Worm (Caenorhabditis elegans) whole organism, mixed stage, embryonic: ENCODE results near the gene Y116A8C.30.
A peak's percentile ranks its signal among the peaks of the same experiment; 100 is the strongest.

Source experiments
- M03D4.4 ChIP-seq: sonication (generic microtip); optimal IDR thresholded peaks from 2 replicates; lab custom pipeline; 2017; ENCODE audit warnings: mild to moderate bottlenecking, missing genetic modification characterization, missing compliant biosample characterization
- bed-3 ChIP-seq: fragments of 200-800 bp; sonication (Bioruptor generic); optimal IDR thresholded peaks from 3 replicates; lab custom pipeline; 2018; ENCODE audit warnings: mild to moderate bottlenecking, missing genetic modification characterization, moderate library complexity, missing compliant biosample characterization
- blmp-1 ChIP-seq: fragments of 150-350 bp; optimal IDR thresholded peaks from 2 replicates; lab custom pipeline; 2014; ENCODE audit warnings: missing biosample characterization, missing genetic modification characterization
- ceh-39 ChIP-seq: fragments of 150-350 bp; optimal IDR thresholded peaks from 2 replicates; lab custom pipeline; 2014; ENCODE audit warnings: missing biosample characterization, missing genetic modification characterization
- ceh-83 ChIP-seq: fragments of 200-800 bp; sonication (Bioruptor generic); optimal IDR thresholded peaks from 2 replicates; lab custom pipeline; 2018; ENCODE audit warnings: mild to moderate bottlenecking, missing genetic modification characterization, missing compliant biosample characterization
- ces-1 ChIP-seq: fragments of 150-350 bp; optimal IDR thresholded peaks from 2 replicates; lab custom pipeline; 2014; ENCODE audit warnings: missing biosample characterization, missing genetic modification reagents, missing genetic modification characterization
- cnd-1 ChIP-seq: fragments of 200-800 bp; sonication (Bioruptor generic); optimal IDR thresholded peaks from 2 replicates; lab custom pipeline; 2018; ENCODE audit warnings: mild to moderate bottlenecking, missing genetic modification characterization, missing compliant biosample characterization
- drap-1 ChIP-seq: fragments of 200-800 bp; sonication (Bioruptor generic); optimal IDR thresholded peaks from 3 replicates; lab custom pipeline; 2018; ENCODE audit warnings: mild to moderate bottlenecking, missing genetic modification characterization, missing compliant biosample characterization
- elt-3 ChIP-seq: fragments of 150-350 bp; optimal IDR thresholded peaks from 2 replicates; lab custom pipeline; 2014; ENCODE audit warnings: missing biosample characterization, missing genetic modification characterization
- flh-1 ChIP-seq: fragments of 200-800 bp; sonication (Bioruptor generic); optimal IDR thresholded peaks from 2 replicates; lab custom pipeline; 2018; ENCODE audit warnings: mild to moderate bottlenecking, missing genetic modification characterization, moderate library complexity, missing compliant biosample characterization
- ham-2 ChIP-seq: fragments of 200-800 bp; sonication (Bioruptor generic); optimal IDR thresholded peaks from 2 replicates; lab custom pipeline; 2018; ENCODE audit warnings: mild to moderate bottlenecking, missing genetic modification characterization, missing compliant biosample characterization
- hlh-1 ChIP-seq: fragments of 150-350 bp; optimal IDR thresholded peaks from 2 replicates; lab custom pipeline; 2014; ENCODE audit warnings: missing biosample characterization, missing genetic modification reagents, missing genetic modification characterization
- lin-13 ChIP-seq: fragments of 150-350 bp; optimal IDR thresholded peaks from 2 replicates; lab custom pipeline; 2014; ENCODE audit warnings: missing biosample characterization, missing genetic modification characterization
- lin-32 ChIP-seq: fragments of 200-800 bp; sonication (Bioruptor generic); optimal IDR thresholded peaks from 2 replicates; lab custom pipeline; 2018; ENCODE audit warnings: mild to moderate bottlenecking, missing genetic modification characterization, missing compliant biosample characterization
- lsy-2 ChIP-seq: fragments of 150-350 bp; optimal IDR thresholded peaks from 2 replicates; lab custom pipeline; 2014; ENCODE audit warnings: missing biosample characterization, missing genetic modification characterization
- mep-1 ChIP-seq: fragments of 150-350 bp; optimal IDR thresholded peaks from 2 replicates; lab custom pipeline; 2017; ENCODE audit warnings: missing biosample characterization, missing genetic modification reagents, missing genetic modification characterization, inconsistent platforms
- mls-2 ChIP-seq: sonication (generic microtip); optimal IDR thresholded peaks from 2 replicates; lab custom pipeline; 2016; ENCODE audit warnings: mild to moderate bottlenecking, missing genetic modification characterization, moderate library complexity, missing compliant biosample characterization
- nhr-2 ChIP-seq: fragments of 150-350 bp; optimal IDR thresholded peaks from 2 replicates; lab custom pipeline; 2014; ENCODE audit warnings: missing biosample characterization, missing genetic modification characterization
- nhr-237 ChIP-seq: fragments of 150-350 bp; optimal IDR thresholded peaks from 2 replicates; lab custom pipeline; 2014; ENCODE audit warnings: missing biosample characterization, missing genetic modification characterization
- nhr-28 ChIP-seq: fragments of 150-350 bp; optimal IDR thresholded peaks from 2 replicates; lab custom pipeline; 2014; ENCODE audit warnings: missing biosample characterization, missing genetic modification characterization
- nhr-76 ChIP-seq: sonication (generic microtip); optimal IDR thresholded peaks from 2 replicates; lab custom pipeline; 2017; ENCODE audit warnings: missing biosample characterization, missing genetic modification characterization
- pha-4 ChIP-seq: fragments of 150-350 bp; optimal IDR thresholded peaks from 2 replicates; lab custom pipeline; 2018; ENCODE audit warnings: missing biosample characterization, missing genetic modification reagents, missing genetic modification characterization
- sem-2 ChIP-seq: fragments of 200-800 bp; sonication (Bioruptor generic); optimal IDR thresholded peaks from 2 replicates; lab custom pipeline; 2018; ENCODE audit warnings: mild to moderate bottlenecking, missing genetic modification characterization, missing compliant biosample characterization
- snpc-4 ChIP-seq: fragments of 150-350 bp; optimal IDR thresholded peaks from 2 replicates; lab custom pipeline; 2014; ENCODE audit warnings: missing biosample characterization, missing genetic modification characterization
- sptf-1 ChIP-seq: sonication (generic microtip); optimal IDR thresholded peaks from 2 replicates; lab custom pipeline; 2017; ENCODE audit warnings: mild to moderate bottlenecking, missing genetic modification characterization, moderate library complexity, missing compliant biosample characterization
- tbx-8 ChIP-seq: fragments of 200-800 bp; sonication (Bioruptor generic); optimal IDR thresholded peaks from 2 replicates; lab custom pipeline; 2018; ENCODE audit warnings: mild to moderate bottlenecking, missing genetic modification characterization, moderate library complexity, missing compliant biosample characterization
- unc-120 ChIP-seq: sonication (generic microtip); optimal IDR thresholded peaks from 2 replicates; lab custom pipeline; 2017; ENCODE audit warnings: missing genetic modification characterization, missing compliant biosample characterization; ENCODE audit not compliant: poor library complexity, severe bottlenecking
- unc-39 ChIP-seq: fragments of 150-350 bp; optimal IDR thresholded peaks from 2 replicates; lab custom pipeline; 2014; ENCODE audit warnings: missing biosample characterization, missing genetic modification characterization
- unc-62 ChIP-seq: fragments of 150-350 bp; optimal IDR thresholded peaks from 2 replicates; lab custom pipeline; 2014; ENCODE audit warnings: missing biosample characterization, missing genetic modification reagents, missing genetic modification characterization
- zip-8 ChIP-seq: fragments of 150-350 bp; optimal IDR thresholded peaks from 2 replicates; lab custom pipeline; 2014; ENCODE audit warnings: missing biosample characterization, missing genetic modification characterization
- ztf-11 ChIP-seq: fragments of 150-350 bp; optimal IDR thresholded peaks from 2 replicates; lab custom pipeline; 2014; ENCODE audit warnings: missing biosample characterization, missing genetic modification characterization

Y116A8C.30 gene

DNA sequence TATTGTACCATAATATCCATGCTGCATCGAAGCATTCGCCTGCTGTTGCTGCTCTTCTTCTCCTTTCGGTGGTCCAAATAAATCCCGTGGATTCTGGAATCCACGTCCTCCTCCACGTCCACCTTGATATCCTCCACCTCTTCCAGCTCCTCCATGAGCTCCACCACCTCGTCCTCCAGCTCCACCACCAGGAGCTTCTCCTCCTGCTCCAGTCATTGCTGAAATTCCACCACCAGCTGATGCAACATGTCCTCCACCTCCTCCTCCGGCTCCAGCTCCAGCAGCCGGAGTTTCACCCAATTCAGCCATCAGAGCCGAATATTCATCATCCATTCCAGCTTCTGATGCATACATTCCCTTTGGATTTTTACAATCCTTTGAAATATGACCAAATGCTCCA lies 2.1 kb upstream of the Y116A8C.30 start:
- no peak for TF ChIP-seq ceh-83 (GFP tag; lab: Kevin White, UChicago)
- no peak for TF ChIP-seq snpc-4 (tag; lab: Kevin White, UChicago)

DNA sequence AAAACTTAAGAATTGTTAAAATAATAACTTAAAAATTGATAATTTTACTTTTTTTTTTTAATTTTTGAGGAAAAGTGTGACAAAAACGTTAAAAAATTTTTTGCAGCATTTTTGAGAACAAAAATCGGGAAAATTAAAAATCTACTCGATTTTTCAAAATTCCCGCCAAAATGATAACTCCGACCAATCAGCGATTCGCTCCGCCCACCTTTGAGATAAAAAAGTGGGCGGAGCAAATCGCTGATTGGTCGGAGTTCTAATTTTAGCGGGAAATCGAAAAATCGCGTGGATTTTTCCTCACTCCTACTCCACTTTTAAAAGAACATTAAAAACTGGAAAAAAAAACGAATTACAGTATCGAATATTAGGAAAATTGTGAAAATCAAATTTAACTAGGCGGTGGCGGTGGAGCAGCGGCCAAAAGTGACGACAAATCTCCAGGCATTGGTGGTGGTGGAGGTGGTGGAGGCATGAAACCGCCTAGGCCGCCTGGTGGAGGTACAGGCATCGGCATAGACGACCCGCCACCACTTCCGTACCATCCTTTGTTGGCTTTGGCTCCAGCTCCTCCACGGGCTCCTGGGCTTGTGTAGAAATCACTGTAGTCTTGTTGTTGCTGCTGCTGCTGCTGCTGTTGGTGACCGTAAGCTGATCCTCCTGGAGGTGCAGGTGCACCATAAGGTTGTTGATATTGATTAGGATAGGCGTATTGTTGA lies 800 bp upstream of the Y116A8C.30 start:
- no peak for TF ChIP-seq nhr-28 (tag; lab: Kevin White, UChicago)
- TF ChIP-seq flh-1 (GFP tag; lab: Kevin White, UChicago), result no peak

ce11 chrIV:17103116-17103515 lies 399 bp downstream of the Y116A8C.30 start:
- TF ChIP-seq elt-3 (tag; lab: Kevin White, UChicago), result no peak
- TF ChIP-seq M03D4.4 (tag; lab: Kevin White, UChicago), result no peak
- no peak for TF ChIP-seq flh-1 (GFP tag; lab: Kevin White, UChicago)
- no peak for TF ChIP-seq pha-4 (tag; lab: Kevin White, UChicago)
- TF ChIP-seq nhr-2 (tag; lab: Kevin White, UChicago), result no peak
- TF ChIP-seq mls-2, result no peak
- TF ChIP-seq drap-1, result no peak
- TF ChIP-seq hlh-1 (tag; lab: Kevin White, UChicago), result no peak
- TF ChIP-seq unc-39, result no peak
- no peak for TF ChIP-seq lin-32 (GFP tag; lab: Kevin White, UChicago)
- TF ChIP-seq unc-120 (tag; lab: Kevin White, UChicago), result no peak
- no peak for TF ChIP-seq ham-2

DNA sequence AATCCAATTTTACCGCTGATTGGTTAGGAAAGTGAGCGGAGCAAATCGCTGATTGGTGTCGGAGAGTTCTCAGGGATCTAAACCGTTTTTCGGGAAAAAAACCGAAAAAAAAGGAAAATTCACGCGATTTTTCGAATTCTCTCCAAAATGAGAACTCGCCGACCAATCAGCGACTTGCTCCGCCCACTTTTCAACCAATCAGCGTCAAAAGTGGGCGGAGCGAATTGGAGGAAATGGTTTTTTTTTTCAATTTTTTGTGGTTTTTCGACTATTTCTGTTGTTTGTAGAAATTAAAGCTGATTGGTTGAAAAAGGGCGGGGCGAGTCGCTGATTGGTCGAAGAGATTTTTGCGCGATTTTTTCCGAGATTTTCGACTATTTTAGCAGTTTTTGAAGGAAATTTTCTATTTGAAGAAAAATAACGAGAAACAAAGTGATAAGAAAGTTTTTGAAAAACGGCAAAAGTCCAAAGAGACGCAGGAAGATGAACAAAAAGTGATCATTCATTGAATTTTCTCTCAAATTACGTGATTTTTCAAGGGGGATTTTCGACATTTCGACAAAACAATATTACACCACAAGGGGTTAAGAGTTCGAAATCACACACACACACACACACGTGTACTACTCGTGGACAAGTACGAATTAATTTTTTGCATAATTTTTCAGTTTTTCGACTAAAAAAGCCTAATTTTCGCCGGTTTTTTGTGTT lies 2.7 kb downstream of the Y116A8C.30 start:
- no peak for TF ChIP-seq ham-2
- no peak for TF ChIP-seq ceh-39 (tag; lab: Kevin White, UChicago)
- TF ChIP-seq unc-120 (tag; lab: Kevin White, UChicago), result no peak
- TF ChIP-seq nhr-76 (tag; lab: Kevin White, UChicago), result no peak
- TF ChIP-seq tbx-8, result no peak
- TF ChIP-seq sem-2 (GFP tag; lab: Kevin White, UChicago), result no peak
- no peak for TF ChIP-seq nhr-28 (tag; lab: Kevin White, UChicago)

DNA sequence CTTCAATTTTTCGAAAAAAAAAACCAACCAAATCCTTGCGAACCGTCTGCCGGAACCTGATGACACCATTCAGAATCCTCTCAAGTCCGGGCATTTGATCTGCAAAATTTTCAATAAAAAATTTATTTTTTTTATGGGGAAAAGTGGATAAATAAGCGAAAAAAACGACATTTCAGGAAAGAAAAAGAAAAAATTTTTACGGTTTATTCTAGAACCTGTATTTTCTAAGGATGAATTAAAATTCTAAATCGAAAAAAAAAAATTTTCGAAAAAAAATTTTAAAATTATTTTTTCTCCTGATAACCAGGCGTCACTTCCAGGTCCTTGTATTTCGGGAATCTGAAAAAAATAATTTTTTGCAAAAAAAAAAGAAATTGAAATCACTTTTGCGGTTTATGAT lies 3.4 kb downstream of the Y116A8C.30 start, which contains the start of gene bca-2:
Gene bca-2, minus strand, starts transcription at position 101 of the 400 bp plus-strand sequence.
- TF ChIP-seq snpc-4 (tag; lab: Kevin White, UChicago) (no peak), elt-3 (tag; lab: Kevin White, UChicago) (no peak), lin-32 (GFP tag; lab: Kevin White, UChicago) (no peak), hlh-1 (tag; lab: Kevin White, UChicago) (no peak), mls-2 (no peak), blmp-1 (tag; lab: Kevin White, UChicago) (no peak), ces-1 (GFP tag; lab: Kevin White, UChicago) (no peak), lsy-2 (tag; lab: Kevin White, UChicago) (no peak), sem-2 (GFP tag; lab: Kevin White, UChicago) (no peak), bed-3 (GFP tag; lab: Kevin White, UChicago) (no peak), unc-62 (GFP tag; lab: Kevin White, UChicago) (no peak), ham-2 (no peak), nhr-2 (tag; lab: Kevin White, UChicago) (no peak), ztf-11 (tag; lab: Kevin White, UChicago) (no peak), mep-1 (tag; lab: Kevin White, UChicago) (no peak), zip-8 (no peak), lin-13 (tag; lab: Kevin White, UChicago) (no peak), tbx-8 (no peak)

ce11 chrIV:17099113-17099512 lies 4.4 kb downstream of the Y116A8C.30 start:
- TF ChIP-seq nhr-237 (tag; lab: Kevin White, UChicago) (no peak), mep-1 (tag; lab: Kevin White, UChicago) (no peak), lsy-2 (tag; lab: Kevin White, UChicago) (no peak), elt-3 (tag; lab: Kevin White, UChicago) (no peak), ces-1 (GFP tag; lab: Kevin White, UChicago) (no peak), nhr-2 (tag; lab: Kevin White, UChicago) (no peak), nhr-28 (tag; lab: Kevin White, UChicago) (no peak), bed-3 (GFP tag; lab: Kevin White, UChicago) (no peak), sptf-1 (tag; lab: Kevin White, UChicago) (peak; percentile 18), M03D4.4 (tag; lab: Kevin White, UChicago) (no peak), unc-62 (GFP tag; lab: Kevin White, UChicago) (no peak), cnd-1 (peak; percentile 30)
